Fruit fly (Drosophila melanogaster): ENCODE measurements around the gene CG31287.

Gene CG31287

DNA sequence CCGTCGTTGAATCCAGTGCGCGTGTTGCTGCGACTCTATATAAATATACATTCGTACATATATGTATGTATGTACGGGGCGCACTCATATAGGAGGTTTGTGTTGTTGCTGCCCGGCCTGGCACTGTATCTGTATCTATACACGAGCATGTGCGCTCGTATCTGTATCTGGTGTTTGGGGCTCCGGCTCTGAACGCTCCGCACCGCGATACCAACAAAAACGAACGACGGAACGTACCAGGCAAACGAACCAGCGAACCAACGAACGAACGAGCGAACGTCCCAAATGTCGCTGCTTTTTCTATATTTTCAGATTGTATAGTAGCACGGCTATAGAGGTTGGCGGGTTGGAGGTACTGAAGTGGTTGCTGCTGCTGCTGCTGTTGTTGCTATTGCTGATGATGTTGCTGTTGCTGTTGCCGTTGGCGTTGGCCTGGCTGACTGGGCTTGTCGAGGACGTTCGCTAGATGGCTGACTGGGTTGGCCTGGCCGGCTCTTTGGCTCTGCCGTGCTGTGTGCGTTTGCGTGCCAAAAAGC is 4.0 kb downstream of the CG31287 start (continued):
- TF ChIP-seq CG3919 (GFP tag; optimal IDR thresholded peaks at IDR 0.05): peak; percentile 9
- TF ChIP-seq CG8119 (GFP tag; IDR thresholded peaks at IDR 0.05): no peak; the same call in 2 of the 3 replicates
- TF ChIP-seq svp (GFP tag): peak; percentile 92
- peak; percentile 55 for TF ChIP-seq dsx (GFP tag; optimal IDR thresholded peaks at IDR 0.05; ENCODE audit: poor library complexity, severe bottlenecking)
- TF ChIP-seq CG31627 (GFP tag; optimal IDR thresholded peaks at IDR 0.05): no peak
- peak; percentile 45 for TF ChIP-seq CG9139 (GFP tag; optimal IDR thresholded peaks at IDR 0.05)
- no peak for TF ChIP-seq pdm3 (GFP tag; optimal IDR thresholded peaks at IDR 0.05)
- TF ChIP-seq spab (GFP tag; optimal IDR thresholded peaks at IDR 0.05): no peak
- TF ChIP-seq vri (GFP tag; optimal IDR thresholded peaks at IDR 0.05): peak; percentile 59
- TF ChIP-seq Eip75B (GFP tag; optimal IDR thresholded peaks at IDR 0.05): peak; percentile 8
- peak; percentile 52; the same call in 2 of the 3 replicates for TF ChIP-seq CG6163 (GFP tag; IDR thresholded peaks at IDR 0.05)
- TF ChIP-seq CG32006 (GFP tag; optimal IDR thresholded peaks at IDR 0.05): no peak
- peak; percentile 44 for TF ChIP-seq Met (GFP tag; optimal IDR thresholded peaks at IDR 0.05)
- no peak for TF ChIP-seq net (GFP tag; optimal IDR thresholded peaks at IDR 0.05)
- TF ChIP-seq CG7368 (GFP tag; optimal IDR thresholded peaks at IDR 0.05): no peak
- TF ChIP-seq CG15336 (GFP tag; IDR thresholded peaks at IDR 0.05): peak; percentile 39; the same call in 1 of the 2 replicates

DNA sequence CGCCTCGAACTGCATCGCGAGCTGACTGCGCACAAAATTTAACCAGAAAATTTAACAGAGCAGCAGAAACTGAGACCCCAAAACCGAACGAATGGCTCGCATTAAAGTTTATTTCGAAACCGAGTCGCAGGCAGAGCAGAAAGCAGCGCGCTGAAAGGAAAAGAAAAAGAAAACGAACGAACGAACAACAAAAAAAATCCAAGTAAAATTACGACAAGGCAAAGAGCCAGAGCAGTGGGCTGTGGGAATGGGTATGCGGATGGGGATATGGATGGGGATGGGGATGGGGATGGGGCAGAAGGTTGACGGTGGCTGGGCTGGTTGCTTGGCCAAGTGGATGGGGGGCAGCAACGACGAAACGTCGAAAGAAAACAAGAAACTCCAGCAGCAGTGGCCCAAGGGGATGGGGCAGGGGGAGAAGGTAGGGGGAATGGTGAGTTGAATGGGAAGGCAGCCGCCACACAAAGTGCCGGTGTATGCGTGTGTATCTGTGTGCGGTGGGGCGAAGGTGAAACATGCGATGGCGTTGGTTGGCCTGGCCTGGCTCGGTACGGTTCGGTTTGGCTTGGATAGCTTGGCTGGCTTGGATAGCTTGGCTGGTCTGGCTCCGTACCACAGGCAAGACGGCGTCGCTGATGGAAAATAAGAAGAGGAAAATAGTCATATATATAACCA is 5.1 kb downstream of the CG31287 start:
- TF ChIP-seq eg (GFP tag; IDR thresholded peaks at IDR 0.05): peak; percentile 93
- TF ChIP-seq fkh (GFP tag; optimal IDR thresholded peaks at IDR 0.05): no peak
- TF ChIP-seq Met (GFP tag; optimal IDR thresholded peaks at IDR 0.05): peak; percentile 43
- peak; percentile 8 for TF ChIP-seq esn (GFP tag; optimal IDR thresholded peaks at IDR 0.05)
- TF ChIP-seq CG6163 (GFP tag; IDR thresholded peaks at IDR 0.05): peak; percentile 95
- peak; percentile 82 for TF ChIP-seq Eip93F (GFP tag; optimal IDR thresholded peaks at IDR 0.05)
- TF ChIP-seq topi (GFP tag; optimal IDR thresholded peaks at IDR 0.05): peak; percentile 54
- peak; percentile 95 to 98 for TF ChIP-seq ss (GFP tag; optimal IDR thresholded peaks at IDR 0.05)
- TF ChIP-seq CG32006 (GFP tag; optimal IDR thresholded peaks at IDR 0.05): peak; percentile 63
- TF ChIP-seq Sox15 (GFP tag; optimal IDR thresholded peaks at IDR 0.05): no peak
- TF ChIP-seq dsx (GFP tag; optimal IDR thresholded peaks at IDR 0.05; ENCODE audit: poor library complexity, severe bottlenecking): peak; percentile 92
- TF ChIP-seq CG10669 (GFP tag; optimal IDR thresholded peaks at IDR 0.05): peak; percentile 90
- peak; percentile 85 for TF ChIP-seq CG15336 (GFP tag; IDR thresholded peaks at IDR 0.05)
- TF ChIP-seq CG9139 (GFP tag; optimal IDR thresholded peaks at IDR 0.05): peak; percentile 97
- peak; percentile 73 for TF ChIP-seq fd59A (GFP tag; optimal IDR thresholded peaks at IDR 0.05)
- TF ChIP-seq CG3919 (GFP tag; optimal IDR thresholded peaks at IDR 0.05): peak; percentile 74
- TF ChIP-seq spab (GFP tag; optimal IDR thresholded peaks at IDR 0.05): peak; percentile 89
- TF ChIP-seq CG3032 (tag; optimal IDR thresholded peaks at IDR 0.05): peak; percentile 77
- TF ChIP-seq CG6276 (GFP tag; optimal IDR thresholded peaks at IDR 0.05): peak; percentile 93
- peak; percentile 88 for TF ChIP-seq CG8119 (GFP tag; IDR thresholded peaks at IDR 0.05)
- peak; percentile 97 for TF ChIP-seq CG6854 (GFP tag; optimal IDR thresholded peaks at IDR 0.05)
- peak; percentile 66 for TF ChIP-seq Sox14 (GFP tag; optimal IDR thresholded peaks at IDR 0.05)
- no peak for TF ChIP-seq CG31627 (GFP tag; optimal IDR thresholded peaks at IDR 0.05)
- TF ChIP-seq fd85E (GFP tag; optimal IDR thresholded peaks at IDR 0.05): peak; percentile 55
- peak; percentile 26 for TF ChIP-seq CG10631 (GFP tag; optimal IDR thresholded peaks at IDR 0.05)
- peak; percentile 43 for TF ChIP-seq acj6 (GFP tag; optimal IDR thresholded peaks at IDR 0.05)
- TF ChIP-seq Sox102F (GFP tag; optimal IDR thresholded peaks at IDR 0.05): peak; percentile 66
- peak; percentile 94 for TF ChIP-seq CG6808 (GFP tag; optimal IDR thresholded peaks at IDR 0.05)
- peak; percentile 85 for TF ChIP-seq CG7368 (GFP tag; optimal IDR thresholded peaks at IDR 0.05)
- peak; percentile 91 for TF ChIP-seq Lpt (GFP tag; optimal IDR thresholded peaks at IDR 0.05)
- TF ChIP-seq CG4318 (GFP tag; optimal IDR thresholded peaks at IDR 0.05): no peak
- TF ChIP-seq svp (GFP tag): peak; percentile 39
- TF ChIP-seq achi (GFP tag; optimal IDR thresholded peaks at IDR 0.05): peak; percentile 77
- no peak for TF ChIP-seq Hr38 (GFP tag; optimal IDR thresholded peaks at IDR 0.05)
- peak; percentile 88 for TF ChIP-seq net (GFP tag; optimal IDR thresholded peaks at IDR 0.05)
- peak; percentile 84 for TF ChIP-seq CG6792 (GFP tag; optimal IDR thresholded peaks at IDR 0.05)
- peak; percentile 47 for TF ChIP-seq pdm3 (GFP tag; optimal IDR thresholded peaks at IDR 0.05)
- TF ChIP-seq lz (GFP tag; optimal IDR thresholded peaks at IDR 0.05): peak; percentile 18
- peak; percentile 78 for TF ChIP-seq vri (GFP tag; optimal IDR thresholded peaks at IDR 0.05)
- peak; percentile 58 for TF ChIP-seq CG8319 (GFP tag; optimal IDR thresholded peaks at IDR 0.05)
- TF ChIP-seq Gug (GFP tag; IDR thresholded peaks at IDR 0.05): peak; percentile 56
- TF ChIP-seq Hr39 (GFP tag; optimal IDR thresholded peaks at IDR 0.05): no peak
- TF ChIP-seq Blimp-1 (GFP tag; optimal IDR thresholded peaks at IDR 0.05): peak; percentile 75
- peak; percentile 76 for TF ChIP-seq CG34406 (GFP tag; optimal IDR thresholded peaks at IDR 0.05)

Data from whole organism, prepupa.